Fruit fly (Drosophila melanogaster): ENCODE data around the gene CG13310.
A peak's percentile ranks its signal among the peaks of the same experiment; 100 is the strongest.

Gene CG13310

DNA sequence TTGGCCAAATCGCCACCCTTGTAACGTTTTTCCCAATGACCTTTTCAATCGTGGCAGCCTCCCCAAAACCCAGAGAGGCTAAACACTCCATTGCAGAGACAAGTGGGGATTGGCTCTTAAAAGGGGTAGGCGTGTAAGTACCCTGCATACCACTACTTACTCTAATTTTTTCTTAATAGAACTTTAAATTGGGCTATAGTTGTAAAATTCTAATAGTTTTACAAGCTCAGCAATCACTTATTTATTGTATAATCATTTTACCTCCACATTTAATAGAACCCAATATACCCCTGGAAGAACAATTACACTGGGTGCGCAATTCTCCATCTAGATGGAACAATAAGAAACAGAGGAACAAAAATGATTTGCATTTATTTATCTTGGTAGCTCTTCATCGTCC is 41.4 kb upstream of the CG13310 start (continued):
- TF ChIP-seq Doc2 (GFP tag; IDR thresholded peaks at IDR 0.05) (no peak), ro (GFP tag; IDR thresholded peaks at IDR 0.05) (no peak), Six4 (GFP tag; optimal IDR thresholded peaks at IDR 0.05) (peak; percentile 48), aop (GFP tag; IDR thresholded peaks at IDR 0.05) (no peak), Meics (GFP tag; optimal IDR thresholded peaks at IDR 0.05) (peak; percentile 70), gcm (GFP tag; optimal IDR thresholded peaks at IDR 0.05) (peak; percentile 49), Gsc (GFP tag; IDR thresholded peaks at IDR 0.05) (0 out of 2 replicates have a peak, but pooled peaks have one; percentile 39), TFAM (GFP tag; optimal IDR thresholded peaks at IDR 0.05) (no peak), Aef1 (GFP tag; IDR thresholded peaks at IDR 0.05) (peak; percentile 72), chm (GFP tag; IDR thresholded peaks at IDR 0.05) (peak; percentile 83), CG12659 (GFP tag; optimal IDR thresholded peaks at IDR 0.05) (peak; percentile 77), E2f1 (GFP tag; IDR thresholded peaks at IDR 0.05) (peak; percentile 74), Abd-B (GFP tag; optimal IDR thresholded peaks at IDR 0.05) (peak; percentile 70), CG11398 (GFP tag; optimal IDR thresholded peaks at IDR 0.05) (peak; percentile 55), bbx (GFP tag; IDR thresholded peaks at IDR 0.05; ENCODE audit: partially characterized antibody) (no peak), tna (GFP tag; IDR thresholded peaks at IDR 0.05; ENCODE audit: partially characterized antibody) (no peak), ac (GFP tag; optimal IDR thresholded peaks at IDR 0.05) (no peak), CG11093 (GFP tag; IDR thresholded peaks at IDR 0.05) (peak; percentile 28; the same call in 1 of the 3 replicates), pum (GFP tag; optimal IDR thresholded peaks at IDR 0.05) (peak; percentile 58), tup (GFP tag; optimal IDR thresholded peaks at IDR 0.05) (no peak), CG11695 (GFP tag; IDR thresholded peaks at IDR 0.05) (peak; percentile 66; the same call in 2 of the 3 replicates), CG5953 (GFP tag; IDR thresholded peaks at IDR 0.05) (peak; percentile 66), CG3995 (GFP tag; optimal IDR thresholded peaks at IDR 0.05) (no peak), luna (GFP tag; optimal IDR thresholded peaks at IDR 0.05) (no peak), CG12744 (GFP tag; optimal IDR thresholded peaks at IDR 0.05) (peak; percentile 15), CG1647 (GFP tag; optimal IDR thresholded peaks at IDR 0.05) (peak; percentile 35), tin (GFP tag; optimal IDR thresholded peaks at IDR 0.05) (peak; percentile 55), CG10267 (tag; optimal IDR thresholded peaks at IDR 0.05) (peak; percentile 68), pita (GFP tag; optimal IDR thresholded peaks at IDR 0.05) (no peak), crp (GFP tag; optimal IDR thresholded peaks at IDR 0.05) (no peak), CG14441 (GFP tag; IDR thresholded peaks at IDR 0.05) (peak; percentile 69), Nf-YC (tag; optimal IDR thresholded peaks at IDR 0.05) (no peak), sens-2 (GFP tag; IDR thresholded peaks at IDR 0.05) (peak; percentile 45; the same call in 1 of the 2 replicates), CG13123 (GFP tag; optimal IDR thresholded peaks at IDR 0.05) (no peak), pnt (GFP tag; optimal IDR thresholded peaks at IDR 0.05) (peak; percentile 50), CG16815 (GFP tag; optimal IDR thresholded peaks at IDR 0.05) (peak; percentile 50), fd3F (GFP tag; optimal IDR thresholded peaks at IDR 0.05) (peak; percentile 68), Doc3 (GFP tag; IDR thresholded peaks at IDR 0.05; ENCODE audit: partially characterized antibody) (no peak), bab2 (GFP tag; optimal IDR thresholded peaks at IDR 0.05) (peak; percentile 71), scrt (GFP tag; optimal IDR thresholded peaks at IDR 0.05) (peak; percentile 63), Atf-2 (GFP tag; optimal IDR thresholded peaks at IDR 0.05) (peak; percentile 54), ken (GFP tag; IDR thresholded peaks at IDR 0.05) (peak; percentile 71), CG10979 (tag; optimal IDR thresholded peaks at IDR 0.05) (peak; percentile 79), PHDP (tag; optimal IDR thresholded peaks at IDR 0.05) (peak; percentile 80), kni (GFP tag; optimal IDR thresholded peaks at IDR 0.05) (no peak), CG10274 (GFP tag; optimal IDR thresholded peaks at IDR 0.05) (peak; percentile 27), Scr (GFP tag; IDR thresholded peaks at IDR 0.05; ENCODE audit: partially characterized antibody) (no peak), CG7786 (GFP tag; optimal IDR thresholded peaks at IDR 0.05) (peak; percentile 61), CG7556 (GFP tag; optimal IDR thresholded peaks at IDR 0.05) (peak; percentile 79), CG17568 (GFP tag; optimal IDR thresholded peaks at IDR 0.05) (peak; percentile 61), oc (tag; optimal IDR thresholded peaks at IDR 0.05) (peak; percentile 75)

Measured in whole organism, embryonic.